Worm (Caenorhabditis elegans) whole organism, young adult: ENCODE measurements around the gene Y4C6B.3.
"Not testable (repeated sequence)": the region's sequence is repeated elsewhere in the genome, so short reads cannot be mapped to it uniquely, and the experiment has no call there.

ENCODE experiments used
- D2030.7 ChIP-seq: fragments of 200-800 bp; sonication (Bioruptor generic); IDR thresholded peaks from 2 replicates; pipeline ENCODE4 v1.3.6; 2022; ENCODE audit warnings: missing genetic modification reagents, missing genetic modification characterization, missing compliant biosample characterization
- Y95B8A.8 ChIP-seq: fragments of 200-800 bp; sonication (Bioruptor generic); IDR thresholded peaks from 2 replicates; pipeline ENCODE4 v1.3.6; 2022; ENCODE audit warnings: missing genetic modification reagents, missing genetic modification characterization, missing compliant biosample characterization
- cebp-1 ChIP-seq, 2 experiments: fragments of 200-800 bp in 1 of 2; sonication (Bioruptor generic) in 1 of 2; sonication (generic microtip) in 1 of 2; IDR thresholded peaks in 1 of 2; optimal IDR thresholded peaks in 1 of 2; 2 replicates each; pipeline versions ENCODE4 v1.3.6 to Lab custom; 2017 to 2022; ENCODE audit warnings: missing compliant biosample characterization in 2 of 2, missing genetic modification characterization in 2 of 2, mild to moderate bottlenecking in 1 of 2, missing genetic modification reagents in 1 of 2, moderate library complexity in 1 of 2

ce11 chrIV:5313011-5313410 lies 19.3 kb upstream of the Y4C6B.3 start, which contains the start of the genes msp-59 and ZK354.2:
- TF ChIP-seq cebp-1 (GFP tag; IDR thresholded peaks at IDR 0.05; lab: Robert Waterston, UW); cebp-1 (tag; optimal IDR thresholded peaks at IDR 0.05; lab: Kevin White, UChicago); D2030.7 (GFP tag; lab: Robert Waterston, UW); Y95B8A.8 (GFP tag; lab: Robert Waterston, UW): not testable (repeated sequence)
